Fruit fly (Drosophila melanogaster) whole organism, embryonic: ENCODE data around the gene CG14085.

Source experiments
- Asciz ChIP-seq: fragments of 200-800 bp; sonication (Bioruptor generic); optimal IDR thresholded peaks from 2 replicates; lab custom pipeline; 2017; ENCODE audit warnings: missing biosample characterization, mild to moderate bottlenecking, missing genetic modification characterization, missing genetic modification reagents
- CG10209 ChIP-seq: fragments of 200-800 bp; sonication (Bioruptor generic); optimal IDR thresholded peaks from 3 replicates; lab custom pipeline; 2017; ENCODE audit warnings: missing biosample characterization, mild to moderate bottlenecking, missing genetic modification characterization, missing genetic modification reagents
- CG10321 ChIP-seq: fragments of 200-800 bp; sonication (Bioruptor generic); IDR thresholded peaks from 2 replicates; pipeline ENCODE4 v1.3.6; 2022; ENCODE audit warnings: missing biosample characterization, missing genetic modification characterization
- CG10654 ChIP-seq: fragments of 200-800 bp; sonication (Bioruptor generic); optimal IDR thresholded peaks from 2 replicates; lab custom pipeline; 2016; ENCODE audit warnings: missing biosample characterization, missing genetic modification characterization
- CG11093 ChIP-seq: fragments of 200-800 bp; sonication (Bioruptor generic); IDR thresholded peaks from 3 replicates; pipeline ENCODE4 v1.3.6; 2022; ENCODE audit warnings: missing biosample characterization, missing genetic modification characterization
- CG12155 ChIP-seq: fragments of 200-800 bp; sonication (Bioruptor generic); optimal IDR thresholded peaks from 3 replicates; lab custom pipeline; 2016; ENCODE audit warnings: missing biosample characterization, missing genetic modification characterization
- CG12219 ChIP-seq: fragments of 200-800 bp; sonication (Bioruptor generic); optimal IDR thresholded peaks from 3 replicates; lab custom pipeline; 2018; ENCODE audit warnings: missing biosample characterization, mild to moderate bottlenecking, missing genetic modification characterization
- CG13624 ChIP-seq: fragments of 200-800 bp; sonication (Bioruptor generic); optimal IDR thresholded peaks from 2 replicates; lab custom pipeline; 2016; ENCODE audit warnings: missing biosample characterization, missing genetic modification characterization
- CG14860 ChIP-seq: fragments of 200-800 bp; sonication (Bioruptor generic); IDR thresholded peaks from 3 replicates; pipeline ENCODE4 v1.3.6; 2022; ENCODE audit warnings: missing biosample characterization, missing genetic modification characterization; ENCODE audit not compliant: partially characterized antibody
- CG2678 ChIP-seq: fragments of 200-800 bp; sonication (Bioruptor generic); optimal IDR thresholded peaks from 3 replicates; lab custom pipeline; 2019; ENCODE audit warnings: missing biosample characterization, mild to moderate bottlenecking, missing genetic modification characterization, moderate library complexity
- CG33213 ChIP-seq: fragments of 200-800 bp; sonication (Bioruptor generic); optimal IDR thresholded peaks from 3 replicates; lab custom pipeline; 2016; ENCODE audit warnings: missing biosample characterization, missing genetic modification characterization
- CG3407 ChIP-seq: fragments of 200-800 bp; sonication (Bioruptor generic); optimal IDR thresholded peaks from 2 replicates; lab custom pipeline; 2018; ENCODE audit warnings: missing biosample characterization, mild to moderate bottlenecking, missing genetic modification characterization
- CG4282 ChIP-seq: fragments of 200-800 bp; sonication (Bioruptor generic); optimal IDR thresholded peaks from 2 replicates; lab custom pipeline; 2016; ENCODE audit warnings: missing biosample characterization, missing genetic modification characterization
- CG6683 ChIP-seq: fragments of 200-800 bp; sonication (Bioruptor generic); optimal IDR thresholded peaks from 2 replicates; lab custom pipeline; 2017; ENCODE audit warnings: missing biosample characterization, mild to moderate bottlenecking, missing genetic modification characterization, missing genetic modification reagents
- CG7357 ChIP-seq: fragments of 200-800 bp; sonication (Bioruptor generic); IDR thresholded peaks from 3 replicates; pipeline ENCODE4 v1.3.6; 2022; ENCODE audit warnings: missing biosample characterization, missing genetic modification characterization
- CG7556 ChIP-seq: fragments of 200-800 bp; sonication (Bioruptor generic); optimal IDR thresholded peaks from 2 replicates; lab custom pipeline; 2017; ENCODE audit warnings: missing biosample characterization, mild to moderate bottlenecking, missing genetic modification characterization
- CG7928 ChIP-seq: fragments of 200-800 bp; sonication (Bioruptor generic); optimal IDR thresholded peaks from 2 replicates; lab custom pipeline; 2017; ENCODE audit warnings: missing biosample characterization, mild to moderate bottlenecking, missing genetic modification characterization
- Chrac-16 ChIP-seq: fragments of 200-800 bp; sonication (Bioruptor generic); optimal IDR thresholded peaks from 3 replicates; lab custom pipeline; 2016; ENCODE audit warnings: missing biosample characterization, missing genetic modification characterization
- CkIIα-i1 ChIP-seq: fragments of 200-800 bp; sonication (Bioruptor generic); IDR thresholded peaks from 2 replicates; pipeline ENCODE4 v1.3.6; 2022; ENCODE audit warnings: missing biosample characterization, missing genetic modification characterization
- D19B ChIP-seq: fragments of 200-800 bp; sonication (Bioruptor generic); optimal IDR thresholded peaks from 2 replicates; lab custom pipeline; 2017; ENCODE audit warnings: missing biosample characterization, mild to moderate bottlenecking, missing genetic modification characterization
- Doc3 ChIP-seq: fragments of 200-800 bp; sonication (Bioruptor generic); IDR thresholded peaks from 3 replicates; pipeline ENCODE4 v1.3.6; 2022; ENCODE audit warnings: missing biosample characterization, missing genetic modification characterization; ENCODE audit not compliant: partially characterized antibody
- Dp ChIP-seq: fragments of 200-800 bp; sonication (Bioruptor generic); optimal IDR thresholded peaks from 2 replicates; lab custom pipeline; 2018; ENCODE audit warnings: missing biosample characterization, mild to moderate bottlenecking, missing genetic modification characterization, moderate library complexity
- Eip74EF ChIP-seq, 2 experiments: fragments of 200-800 bp in 1 of 2; fragments of >200 bp in 1 of 2; sonication (Bioruptor generic) in 1 of 2; optimal IDR thresholded peaks; 2 replicates each; lab custom pipeline; 2017 to 2019; ENCODE audit warnings: missing biosample characterization in 2 of 2, missing genetic modification characterization in 2 of 2, mild to moderate bottlenecking in 1 of 2, moderate library complexity in 1 of 2
- HLH54F ChIP-seq: fragments of 200-800 bp; sonication (Bioruptor generic); optimal IDR thresholded peaks from 3 replicates; lab custom pipeline; 2016; ENCODE audit warnings: missing biosample characterization, missing genetic modification characterization
- HLHmδ ChIP-seq: fragments of 200-800 bp; sonication (Bioruptor generic); optimal IDR thresholded peaks from 2 replicates; lab custom pipeline; 2018; ENCODE audit warnings: missing biosample characterization, mild to moderate bottlenecking, missing genetic modification characterization, moderate library complexity
- Med ChIP-seq: fragments of 200-800 bp; sonication (Bioruptor generic); peaks from one replicate; lab custom pipeline; 2016; ENCODE audit warnings: missing biosample characterization, missing genetic modification characterization, mild to moderate bottlenecking, inconsistent platforms, moderate library complexity
- NC2α ChIP-seq: fragments of 200-800 bp; sonication (Bioruptor generic); optimal IDR thresholded peaks from 2 replicates; lab custom pipeline; 2016; ENCODE audit warnings: missing biosample characterization, missing genetic modification characterization
- NC2β ChIP-seq: fragments of 200-800 bp; sonication (Bioruptor generic); optimal IDR thresholded peaks from 2 replicates; lab custom pipeline; 2016; ENCODE audit warnings: missing biosample characterization, missing genetic modification characterization
- Opbp ChIP-seq: fragments of 200-800 bp; sonication (Bioruptor generic); IDR thresholded peaks from 3 replicates; pipeline ENCODE4 v1.3.6; 2022; ENCODE audit warnings: missing biosample characterization, missing genetic modification characterization; ENCODE audit not compliant: partially characterized antibody
- Sin3A ChIP-seq: fragments of >200 bp; optimal IDR thresholded peaks from 2 replicates; lab custom pipeline; 2018
- Tbp ChIP-seq: fragments of >200 bp; optimal IDR thresholded peaks from 2 replicates; lab custom pipeline; 2018; ENCODE audit warnings: missing biosample characterization, missing genetic modification characterization
- Xrp1 ChIP-seq: fragments of 200-800 bp; sonication (Bioruptor generic); IDR thresholded peaks from 2 replicates; pipeline ENCODE4 v1.3.6; 2022; ENCODE audit warnings: missing biosample characterization, missing genetic modification characterization
- abd-A ChIP-seq: fragments of 200-800 bp; sonication (Bioruptor generic); optimal IDR thresholded peaks from 3 replicates; lab custom pipeline; 2019; ENCODE audit warnings: missing biosample characterization, mild to moderate bottlenecking, missing genetic modification characterization, moderate library complexity
- br ChIP-seq: fragments of >200 bp; optimal IDR thresholded peaks from 2 replicates; lab custom pipeline; 2017
- ci ChIP-seq: fragments of 200-800 bp; sonication (Bioruptor generic); IDR thresholded peaks from 3 replicates; pipeline ENCODE4 v1.3.6; 2022; ENCODE audit warnings: missing biosample characterization, missing genetic modification characterization
- crol ChIP-seq: fragments of 200-800 bp; sonication (Bioruptor generic); IDR thresholded peaks from 2 replicates; pipeline ENCODE4 v1.3.6; 2022; ENCODE audit warnings: missing biosample characterization, missing genetic modification characterization
- dysf ChIP-seq: fragments of 200-800 bp; sonication (Bioruptor generic); IDR thresholded peaks from 3 replicates; pipeline ENCODE4 v1.3.6; 2022; ENCODE audit warnings: missing biosample characterization, missing genetic modification characterization
- exex ChIP-seq: fragments of 200-800 bp; sonication (Bioruptor generic); optimal IDR thresholded peaks from 4 replicates; lab custom pipeline; 2018; ENCODE audit warnings: missing biosample characterization, mild to moderate bottlenecking, missing genetic modification characterization, moderate library complexity
- fru ChIP-seq: fragments of >200 bp; optimal IDR thresholded peaks from 2 replicates; lab custom pipeline; 2017
- gsb ChIP-seq: fragments of 200-800 bp; sonication (Bioruptor generic); IDR thresholded peaks from 2 replicates; pipeline ENCODE4 v1.3.6; 2022; ENCODE audit warnings: missing biosample characterization, missing genetic modification characterization
- kah ChIP-seq: fragments of 200-800 bp; sonication (Bioruptor generic); optimal IDR thresholded peaks from 2 replicates; lab custom pipeline; 2018; ENCODE audit warnings: missing biosample characterization, mild to moderate bottlenecking, missing genetic modification characterization
- lov ChIP-seq, 2 experiments: fragments of 200-800 bp in 1 of 2; fragments of >200 bp in 1 of 2; sonication (Bioruptor generic) in 1 of 2; IDR thresholded peaks in 1 of 2; optimal IDR thresholded peaks in 1 of 2; 2 replicates in 1 of 2; 3 replicates in 1 of 2; pipeline versions ENCODE4 v1.3.6 to Lab custom; 2017 to 2022; ENCODE audit warnings: missing biosample characterization in 1 of 2, missing genetic modification characterization in 1 of 2
- pita ChIP-seq: fragments of 200-800 bp; sonication (Bioruptor generic); optimal IDR thresholded peaks from 2 replicates; lab custom pipeline; 2017; ENCODE audit warnings: missing biosample characterization, mild to moderate bottlenecking, missing genetic modification characterization
- ro ChIP-seq: fragments of 200-800 bp; sonication (Bioruptor generic); IDR thresholded peaks from 2 replicates; pipeline ENCODE4 v1.3.6; 2022; ENCODE audit warnings: missing biosample characterization, missing genetic modification characterization
- run ChIP-seq: fragments of 200-800 bp; sonication (Bioruptor generic); optimal IDR thresholded peaks from 3 replicates; lab custom pipeline; 2018; ENCODE audit warnings: missing biosample characterization, mild to moderate bottlenecking, missing genetic modification characterization
- ssp ChIP-seq: fragments of 200-800 bp; sonication (Bioruptor generic); IDR thresholded peaks from 2 replicates; pipeline ENCODE4 v1.3.6; 2022; ENCODE audit warnings: missing biosample characterization, missing genetic modification characterization
- stwl ChIP-seq: fragments of 200-800 bp; sonication (Bioruptor generic); optimal IDR thresholded peaks from 3 replicates; lab custom pipeline; 2018; ENCODE audit warnings: missing biosample characterization, mild to moderate bottlenecking, missing genetic modification characterization, moderate library complexity
- tio ChIP-seq: fragments of 200-800 bp; sonication (Bioruptor generic); optimal IDR thresholded peaks from 2 replicates; lab custom pipeline; 2017; ENCODE audit warnings: missing biosample characterization, missing genetic modification characterization, inconsistent platforms
- toy ChIP-seq: fragments of 200-800 bp; sonication (Bioruptor generic); IDR thresholded peaks from 2 replicates; pipeline ENCODE4 v1.3.6; 2022; ENCODE audit warnings: missing biosample characterization, missing genetic modification characterization
- trh ChIP-seq: fragments of 200-800 bp; sonication (Bioruptor generic); optimal IDR thresholded peaks from 2 replicates; lab custom pipeline; 2016; ENCODE audit warnings: missing biosample characterization, missing genetic modification characterization
- wek ChIP-seq: fragments of 200-800 bp; sonication (Bioruptor generic); optimal IDR thresholded peaks from 3 replicates; lab custom pipeline; 2018; ENCODE audit warnings: missing biosample characterization, mild to moderate bottlenecking, missing genetic modification characterization, moderate library complexity

The CG14085 gene

DNA sequence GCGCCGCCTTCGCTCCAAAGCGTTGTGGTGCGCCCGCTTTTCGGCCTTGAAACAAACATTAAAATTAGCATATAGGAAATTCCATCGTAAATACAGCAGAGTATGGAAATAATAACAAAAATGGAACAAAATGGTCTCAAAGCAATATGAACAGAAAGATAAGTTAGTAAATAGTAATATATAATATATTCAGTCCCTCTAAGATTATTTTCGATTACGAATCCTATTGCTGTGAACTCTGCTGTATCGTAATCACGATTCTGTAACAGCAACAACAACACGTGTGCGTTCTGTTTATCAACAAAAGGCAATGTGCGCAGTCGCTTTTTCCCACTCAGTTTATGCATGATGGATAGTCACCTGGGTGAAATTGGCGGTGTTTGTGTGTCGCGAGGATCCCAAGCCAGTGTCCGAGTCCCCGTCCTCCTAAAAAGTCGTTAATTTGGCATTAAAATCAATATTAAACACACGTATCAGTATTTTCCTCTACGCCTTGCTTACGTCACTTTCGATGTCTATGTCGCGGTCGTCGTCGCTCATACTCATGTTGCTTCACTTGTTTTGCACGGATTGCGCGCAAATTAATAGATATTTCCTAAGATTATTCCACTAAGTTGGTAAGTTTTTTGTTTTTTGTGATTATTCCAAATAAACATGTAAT lies 5.5 kb upstream of the CG14085 start, which contains the start of the genes CG42374 and Mettl5 (continued):
- no peak for TF ChIP-seq Doc3 (GFP tag; lab: Robert Waterston, UW)
- peak; percentile 62 for TF ChIP-seq CG7556 (GFP tag; lab: Kevin White, UChicago)
- no peak for TF ChIP-seq gsb (GFP tag; lab: Robert Waterston, UW)
- no peak for TF ChIP-seq Eip74EF (GFP tag; optimal IDR thresholded peaks at IDR 0.05; lab: Kevin White, UChicago)
- no peak for TF ChIP-seq ci (GFP tag; lab: Robert Waterston, UW)
- TF ChIP-seq wek (GFP tag; lab: Kevin White, UChicago), result no peak
- no peak for TF ChIP-seq Dp (GFP tag; lab: Kevin White, UChicago)
- no peak for TF ChIP-seq ssp
- TF ChIP-seq Xrp1 (GFP tag; lab: Robert Waterston, UW), result peak; percentile 63
- no peak for TF ChIP-seq HLH54F (GFP tag; lab: Kevin White, UChicago)
- no peak for TF ChIP-seq ro (GFP tag; lab: Robert Waterston, UW)
- TF ChIP-seq run (tag; lab: Kevin White, UChicago), result no peak
- TF ChIP-seq CG10321 (GFP tag; lab: Robert Waterston, UW), result no peak
- no peak for TF ChIP-seq CG7928 (GFP tag; lab: Kevin White, UChicago)
- no peak for TF ChIP-seq CG4282 (GFP tag; lab: Kevin White, UChicago)
- TF ChIP-seq CkIIα-i1, result no peak
- TF ChIP-seq fru (lab: Kevin White, UChicago), result no peak
- TF ChIP-seq D19B (GFP tag; lab: Kevin White, UChicago), result no peak
- TF ChIP-seq trh, result no peak
- no peak for TF ChIP-seq CG13624
- TF ChIP-seq stwl, result no peak
- no peak for TF ChIP-seq HLHmδ
- TF ChIP-seq CG12219 (GFP tag; lab: Kevin White, UChicago), result peak; percentile 26
- TF ChIP-seq CG7357 (GFP tag; lab: Robert Waterston, UW), result no peak
- TF ChIP-seq Med, result peak; percentile 72
- no peak for TF ChIP-seq crol (GFP tag; lab: Robert Waterston, UW)
- no peak for TF ChIP-seq Sin3A (lab: Kevin White, UChicago)
- no peak for TF ChIP-seq CG12155 (GFP tag; lab: Kevin White, UChicago)
- peak; percentile 39 for TF ChIP-seq Asciz (GFP tag; lab: Kevin White, UChicago)
- no peak for TF ChIP-seq tio (GFP tag; lab: Kevin White, UChicago)
- no peak for TF ChIP-seq CG14860 (GFP tag; lab: Robert Waterston, UW)
- no peak for TF ChIP-seq pita (GFP tag; lab: Kevin White, UChicago)
- peak; percentile 7 for TF ChIP-seq CG3407
- peak; percentile 12 for TF ChIP-seq CG6683 (GFP tag; lab: Kevin White, UChicago)
- TF ChIP-seq CG11093 (GFP tag; lab: Robert Waterston, UW), result no peak
- peak; percentile 52 for TF ChIP-seq CG2678
- no peak for TF ChIP-seq CG10654 (GFP tag; lab: Kevin White, UChicago)
- TF ChIP-seq br, result no peak
- TF ChIP-seq toy (GFP tag; lab: Robert Waterston, UW), result no peak
- no peak for TF ChIP-seq NC2α (GFP tag; lab: Kevin White, UChicago)
- peak; percentile 24 for TF ChIP-seq kah (GFP tag; lab: Kevin White, UChicago)
- TF ChIP-seq Tbp (GFP tag; lab: Kevin White, UChicago), result no peak
- no peak for TF ChIP-seq Chrac-16 (GFP tag; lab: Kevin White, UChicago)
- TF ChIP-seq lov (optimal IDR thresholded peaks at IDR 0.05; lab: Kevin White, UChicago), result no peak
- no peak for TF ChIP-seq lov (GFP tag; IDR thresholded peaks at IDR 0.05; lab: Robert Waterston, UW)
- TF ChIP-seq CG33213, result no peak
- peak; percentile 70 for TF ChIP-seq dysf
- no peak for TF ChIP-seq abd-A
- no peak for TF ChIP-seq Opbp (GFP tag; lab: Robert Waterston, UW)
- TF ChIP-seq exex (tag; lab: Kevin White, UChicago), result no peak
- TF ChIP-seq NC2β (GFP tag; lab: Kevin White, UChicago), result no peak
- TF ChIP-seq CG10209 (GFP tag; lab: Kevin White, UChicago), result peak; percentile 46
